Worm (Caenorhabditis elegans): ENCODE results near the gene ulp-1.

DNA sequence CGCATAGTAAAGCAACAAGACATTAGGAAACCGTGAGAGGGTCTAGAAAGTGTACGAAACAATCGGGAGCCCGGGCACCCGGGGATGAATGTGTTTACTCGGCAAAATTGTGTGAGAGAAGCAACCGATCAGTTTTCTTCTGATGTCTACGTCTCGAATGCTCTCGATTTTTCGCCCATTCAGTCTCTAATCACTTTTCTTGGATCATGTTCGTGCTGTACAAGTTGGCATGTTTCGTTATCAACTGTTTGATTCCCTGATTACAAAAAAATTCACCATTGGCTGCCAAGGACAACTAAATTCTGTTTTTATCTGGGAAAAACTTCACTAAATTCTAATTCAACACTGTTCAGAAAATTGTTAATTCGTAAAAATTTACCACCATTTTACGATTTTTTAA is 11.0 kb upstream of the ulp-1 start:
- no peak for TF ChIP-seq efl-1 (optimal IDR thresholded peaks at IDR 0.05)
- TF ChIP-seq efl-1 (GFP tag; optimal IDR thresholded peaks at IDR 0.05 in 1 of 2) = peak in 1 of 2 experiments; percentile 71
- TF ChIP-seq ceh-63 (GFP tag; optimal IDR thresholded peaks at IDR 0.05) = no peak
- no peak for TF ChIP-seq unc-62 (GFP tag; optimal IDR thresholded peaks at IDR 0.05)
- no peak for TF ChIP-seq nhr-20 (tag; optimal IDR thresholded peaks at IDR 0.05)
- no peak for TF ChIP-seq aly-2 (tag; optimal IDR thresholded peaks at IDR 0.05)
- TF ChIP-seq nhr-237 (tag; optimal IDR thresholded peaks at IDR 0.05) = no peak
- TF ChIP-seq snpc-4 (tag; optimal IDR thresholded peaks at IDR 0.05) = no peak
- no peak for TF ChIP-seq nhr-84 (tag; optimal IDR thresholded peaks at IDR 0.05)
- no peak for TF ChIP-seq ztf-4 (tag; optimal IDR thresholded peaks at IDR 0.05)
- TF ChIP-seq nhr-77 (tag; optimal IDR thresholded peaks at IDR 0.05) = no peak
- no peak for TF ChIP-seq egl-27 (tag; optimal IDR thresholded peaks at IDR 0.05)
- TF ChIP-seq rnt-1 (tag; optimal IDR thresholded peaks at IDR 0.05) = no peak
- no peak for TF ChIP-seq zag-1 (tag; optimal IDR thresholded peaks at IDR 0.05)
- TF ChIP-seq skn-1 (tag; optimal IDR thresholded peaks at IDR 0.05) = no peak

All from whole organism, L1 larva.